Fruit fly (Drosophila melanogaster) whole organism, embryonic: ENCODE data around the gene CG11617.

ENCODE experiments used
- Abd-B ChIP-seq: fragments of 200-800 bp; sonication (Bioruptor generic); optimal IDR thresholded peaks from 2 replicates; lab custom pipeline; 2018; ENCODE audit warnings: missing biosample characterization, mild to moderate bottlenecking, missing genetic modification characterization, moderate library complexity
- Atf6 ChIP-seq: fragments of 200-800 bp; sonication (Bioruptor generic); IDR thresholded peaks from 2 replicates; pipeline ENCODE4 v1.3.6; 2022; ENCODE audit warnings: missing biosample characterization, missing genetic modification characterization
- CG10462 ChIP-seq: fragments of 200-800 bp; sonication (Bioruptor generic); optimal IDR thresholded peaks from 2 replicates; lab custom pipeline; 2016; ENCODE audit warnings: missing biosample characterization, missing genetic modification characterization
- CG10654 ChIP-seq: fragments of 200-800 bp; sonication (Bioruptor generic); optimal IDR thresholded peaks from 2 replicates; lab custom pipeline; 2016; ENCODE audit warnings: missing biosample characterization, missing genetic modification characterization
- CG10979 ChIP-seq: fragments of 200-800 bp; sonication (Bioruptor generic); optimal IDR thresholded peaks from 2 replicates; lab custom pipeline; 2018; ENCODE audit warnings: missing biosample characterization, mild to moderate bottlenecking, missing genetic modification characterization, moderate library complexity
- CG11247 ChIP-seq: fragments of 200-800 bp; sonication (Bioruptor generic); IDR thresholded peaks from 2 replicates; pipeline ENCODE4 v1.3.6; 2022; ENCODE audit warnings: missing biosample characterization, missing genetic modification characterization
- CG11398 ChIP-seq: fragments of 200-800 bp; sonication (Bioruptor generic); optimal IDR thresholded peaks from 2 replicates; lab custom pipeline; 2016; ENCODE audit warnings: missing biosample characterization, missing genetic modification characterization
- CG12155 ChIP-seq: fragments of 200-800 bp; sonication (Bioruptor generic); optimal IDR thresholded peaks from 3 replicates; lab custom pipeline; 2016; ENCODE audit warnings: missing biosample characterization, missing genetic modification characterization
- CG16813 ChIP-seq: fragments of 200-800 bp; sonication (Bioruptor generic); IDR thresholded peaks from 3 replicates; pipeline ENCODE4 v1.3.6; 2022; ENCODE audit warnings: missing biosample characterization, missing genetic modification characterization; ENCODE audit not compliant: partially characterized antibody
- CG18764 ChIP-seq: fragments of 200-800 bp; sonication (Bioruptor generic); optimal IDR thresholded peaks from 3 replicates; lab custom pipeline; 2016; ENCODE audit warnings: missing biosample characterization, missing genetic modification characterization
- CG2116 ChIP-seq: fragments of 200-800 bp; sonication (Bioruptor generic); optimal IDR thresholded peaks from 3 replicates; lab custom pipeline; 2018; ENCODE audit warnings: missing biosample characterization, mild to moderate bottlenecking, missing genetic modification characterization
- CG3065 ChIP-seq: fragments of 200-800 bp; sonication (Bioruptor generic); optimal IDR thresholded peaks from 2 replicates; lab custom pipeline; 2016; ENCODE audit warnings: missing biosample characterization, missing genetic modification characterization
- CG31365 ChIP-seq: fragments of 200-800 bp; sonication (Bioruptor generic); optimal IDR thresholded peaks from 2 replicates; lab custom pipeline; 2018; ENCODE audit warnings: missing biosample characterization, mild to moderate bottlenecking, missing genetic modification characterization
- CG32532 ChIP-seq: fragments of 200-800 bp; sonication (Bioruptor generic); IDR thresholded peaks from 2 replicates; pipeline ENCODE4 v1.3.6; 2022; ENCODE audit warnings: missing biosample characterization, missing genetic modification characterization
- CG4404 ChIP-seq: fragments of 200-800 bp; sonication (Bioruptor generic); IDR thresholded peaks from 2 replicates; pipeline ENCODE4 v1.3.6; 2022; ENCODE audit warnings: missing biosample characterization, missing genetic modification characterization
- CG4617 ChIP-seq: fragments of 200-800 bp; sonication (Bioruptor generic); optimal IDR thresholded peaks from 3 replicates; lab custom pipeline; 2016; ENCODE audit warnings: missing biosample characterization, missing genetic modification characterization, borderline replicate concordance
- CG4707 ChIP-seq: fragments of 200-800 bp; sonication (Bioruptor generic); optimal IDR thresholded peaks from 2 replicates; lab custom pipeline; 2018; ENCODE audit warnings: missing biosample characterization, mild to moderate bottlenecking, missing genetic modification characterization, moderate library complexity
- CG8089 ChIP-seq: fragments of 200-800 bp; sonication (Bioruptor generic); optimal IDR thresholded peaks from 3 replicates; lab custom pipeline; 2016; ENCODE audit warnings: missing biosample characterization, missing genetic modification characterization
- CG8359 ChIP-seq: fragments of 200-800 bp; sonication (Bioruptor generic); optimal IDR thresholded peaks from 2 replicates; lab custom pipeline; 2017; ENCODE audit warnings: missing biosample characterization, mild to moderate bottlenecking, missing genetic modification characterization, borderline replicate concordance
- CG9437 ChIP-seq: fragments of 200-800 bp; sonication (Bioruptor generic); optimal IDR thresholded peaks from 2 replicates; lab custom pipeline; 2018; ENCODE audit warnings: missing biosample characterization, mild to moderate bottlenecking, missing genetic modification characterization
- CG9797 ChIP-seq: fragments of 200-800 bp; sonication (Bioruptor generic); optimal IDR thresholded peaks from 3 replicates; lab custom pipeline; 2018; ENCODE audit warnings: missing biosample characterization, mild to moderate bottlenecking, missing genetic modification characterization
- Camta ChIP-seq: fragments of 200-800 bp; sonication (Bioruptor generic); optimal IDR thresholded peaks from 2 replicates; lab custom pipeline; 2016; ENCODE audit warnings: missing biosample characterization, missing genetic modification characterization
- D19A ChIP-seq: fragments of 200-800 bp; optimal IDR thresholded peaks from 3 replicates; lab custom pipeline; 2019; ENCODE audit warnings: missing biosample characterization, mild to moderate bottlenecking, missing genetic modification characterization, moderate library complexity
- Deaf1 ChIP-seq: fragments of 200-800 bp; optimal IDR thresholded peaks from 3 replicates; lab custom pipeline; 2019; ENCODE audit warnings: missing biosample characterization, mild to moderate bottlenecking, missing genetic modification characterization, moderate library complexity
- E2f1 ChIP-seq: fragments of 200-800 bp; sonication (Bioruptor generic); IDR thresholded peaks from 2 replicates; pipeline ENCODE4 v1.3.6; 2022; ENCODE audit warnings: missing biosample characterization, missing genetic modification characterization
- HLH54F ChIP-seq: fragments of 200-800 bp; sonication (Bioruptor generic); optimal IDR thresholded peaks from 3 replicates; lab custom pipeline; 2016; ENCODE audit warnings: missing biosample characterization, missing genetic modification characterization
- Lpt ChIP-seq: fragments of >200 bp; optimal IDR thresholded peaks from 2 replicates; lab custom pipeline; 2018; ENCODE audit warnings: missing biosample characterization, missing genetic modification characterization
- MESR4 ChIP-seq: fragments of 200-800 bp; sonication (Bioruptor generic); optimal IDR thresholded peaks from 2 replicates; lab custom pipeline; 2018; ENCODE audit warnings: missing biosample characterization, mild to moderate bottlenecking, missing genetic modification characterization, moderate library complexity
- Poxn ChIP-seq: fragments of 200-800 bp; sonication (Bioruptor generic); IDR thresholded peaks from 2 replicates; pipeline ENCODE4 v1.3.6; 2022; ENCODE audit warnings: missing biosample characterization, missing genetic modification characterization
- Taf1 ChIP-seq: fragments of 200-800 bp; sonication (Bioruptor generic); IDR thresholded peaks from 2 replicates; pipeline ENCODE4 v1.3.6; 2022; ENCODE audit warnings: missing biosample characterization, missing genetic modification characterization
- Xbp1 ChIP-seq: fragments of 200-800 bp; sonication (Bioruptor generic); optimal IDR thresholded peaks from 3 replicates; lab custom pipeline; 2016; ENCODE audit warnings: missing biosample characterization, mild to moderate bottlenecking, missing genetic modification characterization
- Xrp1 ChIP-seq: fragments of 200-800 bp; sonication (Bioruptor generic); IDR thresholded peaks from 2 replicates; pipeline ENCODE4 v1.3.6; 2022; ENCODE audit warnings: missing biosample characterization, missing genetic modification characterization
- ase ChIP-seq: fragments of 200-800 bp; sonication (Bioruptor generic); IDR thresholded peaks from 3 replicates; pipeline ENCODE4 v1.3.6; 2022; ENCODE audit warnings: missing biosample characterization, missing genetic modification characterization
- ash1 ChIP-seq: fragments of 200-800 bp; sonication (Bioruptor generic); optimal IDR thresholded peaks from 2 replicates; lab custom pipeline; 2018; ENCODE audit warnings: missing biosample characterization, mild to moderate bottlenecking, missing genetic modification characterization
- cas ChIP-seq: fragments of 200-800 bp; sonication (Bioruptor generic); IDR thresholded peaks from 2 replicates; pipeline ENCODE4 v1.3.6; 2022; ENCODE audit warnings: missing biosample characterization, missing genetic modification characterization
- caup ChIP-seq: fragments of 200-800 bp; sonication (Bioruptor generic); optimal IDR thresholded peaks from 3 replicates; lab custom pipeline; 2017; ENCODE audit warnings: missing biosample characterization, mild to moderate bottlenecking, missing genetic modification characterization, moderate library complexity; ENCODE audit not compliant: severe bottlenecking
- esg ChIP-seq: fragments of 200-800 bp; sonication (Bioruptor generic); conservative IDR thresholded peaks from 2 replicates; pipeline ENCODE4 v1.3.6; 2022; ENCODE audit warnings: missing biosample characterization, missing genetic modification characterization
- nerfin-1 ChIP-seq: fragments of 200-800 bp; sonication (Bioruptor generic); optimal IDR thresholded peaks from 3 replicates; lab custom pipeline; 2019; ENCODE audit warnings: missing biosample characterization, mild to moderate bottlenecking, missing genetic modification characterization, moderate library complexity
- org-1 ChIP-seq: fragments of 200-800 bp; sonication (Bioruptor generic); optimal IDR thresholded peaks from 2 replicates; lab custom pipeline; 2017; ENCODE audit warnings: missing biosample characterization, missing genetic modification characterization
- otp ChIP-seq: fragments of 200-800 bp; sonication (Bioruptor generic); IDR thresholded peaks from 3 replicates; pipeline ENCODE4, ENCODE4 v1.3.6; 2022; ENCODE audit warnings: missing biosample characterization, missing genetic modification characterization
- prd ChIP-seq, 3 experiments: fragments of >200 bp in 2 of 3; fragments of 200-800 bp in 1 of 3; sonication (Bioruptor generic) in 1 of 3; optimal IDR thresholded peaks in 2 of 3; IDR thresholded peaks in 1 of 3; 2 replicates in 2 of 3; 3 replicates in 1 of 3; pipeline versions ENCODE4 v1.3.6 to Lab custom; 2017 to 2022; ENCODE audit warnings: missing biosample characterization in 1 of 3, missing genetic modification characterization in 1 of 3
- row ChIP-seq: fragments of 200-800 bp; sonication (Bioruptor generic); IDR thresholded peaks from 3 replicates; pipeline ENCODE4 v1.3.6; 2022; ENCODE audit warnings: missing biosample characterization, missing genetic modification characterization
- slp2 ChIP-seq: fragments of 200-800 bp; sonication (Bioruptor generic); optimal IDR thresholded peaks from 2 replicates; lab custom pipeline; 2016; ENCODE audit warnings: missing biosample characterization, missing genetic modification characterization
- sr ChIP-seq: fragments of 200-800 bp; sonication (Bioruptor generic); IDR thresholded peaks from 3 replicates; pipeline ENCODE4 v1.3.6; 2022; ENCODE audit warnings: missing biosample characterization, missing genetic modification characterization
- tap ChIP-seq: fragments of 200-800 bp; optimal IDR thresholded peaks from 3 replicates; lab custom pipeline; 2019; ENCODE audit warnings: missing biosample characterization, mild to moderate bottlenecking, missing genetic modification characterization, moderate library complexity
- tna ChIP-seq: fragments of 200-800 bp; sonication (Bioruptor generic); IDR thresholded peaks from 2 replicates; pipeline ENCODE4 v1.3.6; 2022; ENCODE audit warnings: missing biosample characterization, missing genetic modification characterization; ENCODE audit not compliant: partially characterized antibody
- ttk ChIP-seq: fragments of 200-800 bp; sonication (Bioruptor generic); IDR thresholded peaks from 2 replicates; pipeline ENCODE4 v2.1.2; 2022; ENCODE audit warnings: missing biosample characterization, missing genetic modification characterization
- tup ChIP-seq: fragments of 200-800 bp; sonication (Bioruptor generic); optimal IDR thresholded peaks from 2 replicates; lab custom pipeline; 2016; ENCODE audit warnings: missing biosample characterization, mild to moderate bottlenecking, missing genetic modification characterization, moderate library complexity
- vfl ChIP-seq: fragments of 200-800 bp; sonication (Bioruptor generic); optimal IDR thresholded peaks from 2 replicates; lab custom pipeline; 2016; ENCODE audit warnings: missing biosample characterization, missing genetic modification characterization
- wdn ChIP-seq: fragments of 200-800 bp; sonication (Bioruptor generic); IDR thresholded peaks from 2 replicates; pipeline ENCODE4 v1.3.6; 2022; ENCODE audit warnings: missing biosample characterization, missing genetic modification characterization
- wek ChIP-seq: fragments of 200-800 bp; sonication (Bioruptor generic); optimal IDR thresholded peaks from 3 replicates; lab custom pipeline; 2018; ENCODE audit warnings: missing biosample characterization, mild to moderate bottlenecking, missing genetic modification characterization, moderate library complexity

The CG11617 gene

dm6 chr2L:221939-222489 is 14.9 kb upstream of the CG11617 start (continued):
- TF ChIP-seq CG18764 (GFP tag; lab: Kevin White, UChicago) (no peak), Lpt (GFP tag; lab: Kevin White, UChicago) (no peak), CG10654 (GFP tag; lab: Kevin White, UChicago) (no peak), ttk (no peak), MESR4 (GFP tag; lab: Kevin White, UChicago) (no peak), row (GFP tag; lab: Robert Waterston, UW) (no peak), CG8089 (no peak), D19A (tag; lab: Kevin White, UChicago) (peak; percentile 20), wdn (GFP tag; lab: Robert Waterston, UW) (no peak), CG2116 (no peak), Camta (GFP tag; lab: Kevin White, UChicago) (peak; percentile 0), CG8359 (GFP tag; lab: Kevin White, UChicago) (no peak), HLH54F (GFP tag; lab: Kevin White, UChicago) (no peak), Taf1 (no peak), CG4707 (GFP tag; lab: Kevin White, UChicago) (no peak), CG12155 (peak; percentile 80), tna (no peak), Poxn (GFP tag; lab: Robert Waterston, UW) (no peak), sr (GFP tag; lab: Robert Waterston, UW) (0 out of 3 replicates have a peak, but pooled peaks have one; percentile 5), CG31365 (no peak), Abd-B (GFP tag; lab: Kevin White, UChicago) (no peak), tup (GFP tag; lab: Kevin White, UChicago) (no peak), Deaf1 (tag; lab: Kevin White, UChicago) (peak; percentile 82), Xbp1 (no peak), CG4404 (GFP tag; lab: Robert Waterston, UW) (no peak), slp2 (GFP tag; lab: Kevin White, UChicago) (peak; percentile 4), CG3065 (no peak), CG11247 (GFP tag; lab: Robert Waterston, UW) (no peak), tap (tag; lab: Kevin White, UChicago) (no peak), vfl (GFP tag; lab: Kevin White, UChicago) (no peak), caup (no peak), nerfin-1 (tag; lab: Kevin White, UChicago) (peak; percentile 11), CG4617 (GFP tag; lab: Kevin White, UChicago) (no peak), CG10462 (GFP tag; lab: Kevin White, UChicago) (no peak), otp (no peak; the same call in 2 of the 3 replicates), ase (GFP tag; lab: Robert Waterston, UW) (no peak), wek (no peak), CG32532 (GFP tag; lab: Robert Waterston, UW) (no peak), Xrp1 (peak; percentile 59), CG10979 (tag; lab: Kevin White, UChicago) (no peak), CG16813 (GFP tag; lab: Robert Waterston, UW) (no peak; the same call in 2 of the 3 replicates), prd (optimal IDR thresholded peaks at IDR 0.05; lab: Kevin White, UChicago) (no peak), prd (GFP tag; IDR thresholded peaks at IDR 0.05; lab: Robert Waterston, UW) (no peak), CG11398 (no peak), CG9797 (GFP tag; lab: Kevin White, UChicago) (no peak), org-1 (GFP tag; lab: Kevin White, UChicago) (peak; percentile 47), cas (GFP tag; lab: Robert Waterston, UW) (no peak), Atf6 (no peak), ash1 (no peak), esg (GFP tag; lab: Robert Waterston, UW) (no peak), CG9437 (GFP tag; lab: Kevin White, UChicago) (no peak), E2f1 (GFP tag; lab: Robert Waterston, UW) (no peak)
